Worm (Caenorhabditis elegans) whole organism, mixed stage, embryonic: ENCODE measurements around the gene elt-4.

Experiments used
- M03D4.4 ChIP-seq: sonication (generic microtip); optimal IDR thresholded peaks from 2 replicates; lab custom pipeline; 2017; ENCODE audit warnings: mild to moderate bottlenecking, missing genetic modification characterization, missing compliant biosample characterization
- blmp-1 ChIP-seq: fragments of 150-350 bp; optimal IDR thresholded peaks from 2 replicates; lab custom pipeline; 2014; ENCODE audit warnings: missing biosample characterization, missing genetic modification characterization
- ceh-83 ChIP-seq: fragments of 200-800 bp; sonication (Bioruptor generic); optimal IDR thresholded peaks from 2 replicates; lab custom pipeline; 2018; ENCODE audit warnings: mild to moderate bottlenecking, missing genetic modification characterization, missing compliant biosample characterization
- ces-1 ChIP-seq: fragments of 150-350 bp; optimal IDR thresholded peaks from 2 replicates; lab custom pipeline; 2014; ENCODE audit warnings: missing biosample characterization, missing genetic modification reagents, missing genetic modification characterization
- cnd-1 ChIP-seq: fragments of 200-800 bp; sonication (Bioruptor generic); optimal IDR thresholded peaks from 2 replicates; lab custom pipeline; 2018; ENCODE audit warnings: mild to moderate bottlenecking, missing genetic modification characterization, missing compliant biosample characterization
- drap-1 ChIP-seq: fragments of 200-800 bp; sonication (Bioruptor generic); optimal IDR thresholded peaks from 3 replicates; lab custom pipeline; 2018; ENCODE audit warnings: mild to moderate bottlenecking, missing genetic modification characterization, missing compliant biosample characterization
- elt-1 ChIP-seq: sonication (generic microtip); optimal IDR thresholded peaks from 2 replicates; lab custom pipeline; 2017; ENCODE audit warnings: missing genetic modification characterization, mild to moderate bottlenecking, missing compliant biosample characterization, antibody characterized with exemption, moderate library complexity, borderline replicate concordance; ENCODE audit not compliant: insufficient read depth
- flh-1 ChIP-seq: fragments of 200-800 bp; sonication (Bioruptor generic); optimal IDR thresholded peaks from 2 replicates; lab custom pipeline; 2018; ENCODE audit warnings: mild to moderate bottlenecking, missing genetic modification characterization, moderate library complexity, missing compliant biosample characterization
- hlh-1 ChIP-seq: fragments of 150-350 bp; optimal IDR thresholded peaks from 2 replicates; lab custom pipeline; 2014; ENCODE audit warnings: missing biosample characterization, missing genetic modification reagents, missing genetic modification characterization
- lin-13 ChIP-seq: fragments of 150-350 bp; optimal IDR thresholded peaks from 2 replicates; lab custom pipeline; 2014; ENCODE audit warnings: missing biosample characterization, missing genetic modification characterization
- lin-32 ChIP-seq: fragments of 200-800 bp; sonication (Bioruptor generic); optimal IDR thresholded peaks from 2 replicates; lab custom pipeline; 2018; ENCODE audit warnings: mild to moderate bottlenecking, missing genetic modification characterization, missing compliant biosample characterization
- lsy-2 ChIP-seq: fragments of 150-350 bp; optimal IDR thresholded peaks from 2 replicates; lab custom pipeline; 2014; ENCODE audit warnings: missing biosample characterization, missing genetic modification characterization
- mep-1 ChIP-seq: fragments of 150-350 bp; optimal IDR thresholded peaks from 2 replicates; lab custom pipeline; 2017; ENCODE audit warnings: missing biosample characterization, missing genetic modification reagents, missing genetic modification characterization, inconsistent platforms
- nhr-12 ChIP-seq: fragments of 150-350 bp; optimal IDR thresholded peaks from 2 replicates; lab custom pipeline; 2014; ENCODE audit warnings: missing biosample characterization, missing genetic modification characterization
- nhr-2 ChIP-seq: fragments of 150-350 bp; optimal IDR thresholded peaks from 2 replicates; lab custom pipeline; 2014; ENCODE audit warnings: missing biosample characterization, missing genetic modification characterization
- nhr-28 ChIP-seq: fragments of 150-350 bp; optimal IDR thresholded peaks from 2 replicates; lab custom pipeline; 2014; ENCODE audit warnings: missing biosample characterization, missing genetic modification characterization
- nhr-76 ChIP-seq: sonication (generic microtip); optimal IDR thresholded peaks from 2 replicates; lab custom pipeline; 2017; ENCODE audit warnings: missing biosample characterization, missing genetic modification characterization
- snpc-4 ChIP-seq: fragments of 150-350 bp; optimal IDR thresholded peaks from 2 replicates; lab custom pipeline; 2014; ENCODE audit warnings: missing biosample characterization, missing genetic modification characterization
- sptf-1 ChIP-seq: sonication (generic microtip); optimal IDR thresholded peaks from 2 replicates; lab custom pipeline; 2017; ENCODE audit warnings: mild to moderate bottlenecking, missing genetic modification characterization, moderate library complexity, missing compliant biosample characterization
- tbx-8 ChIP-seq: fragments of 200-800 bp; sonication (Bioruptor generic); optimal IDR thresholded peaks from 2 replicates; lab custom pipeline; 2018; ENCODE audit warnings: mild to moderate bottlenecking, missing genetic modification characterization, moderate library complexity, missing compliant biosample characterization
- unc-120 ChIP-seq: sonication (generic microtip); optimal IDR thresholded peaks from 2 replicates; lab custom pipeline; 2017; ENCODE audit warnings: missing genetic modification characterization, missing compliant biosample characterization; ENCODE audit not compliant: poor library complexity, severe bottlenecking
- unc-39 ChIP-seq: fragments of 150-350 bp; optimal IDR thresholded peaks from 2 replicates; lab custom pipeline; 2014; ENCODE audit warnings: missing biosample characterization, missing genetic modification characterization
- unc-62 ChIP-seq: fragments of 150-350 bp; optimal IDR thresholded peaks from 2 replicates; lab custom pipeline; 2014; ENCODE audit warnings: missing biosample characterization, missing genetic modification reagents, missing genetic modification characterization
- zip-8 ChIP-seq: fragments of 150-350 bp; optimal IDR thresholded peaks from 2 replicates; lab custom pipeline; 2014; ENCODE audit warnings: missing biosample characterization, missing genetic modification characterization
- ztf-11 ChIP-seq: fragments of 150-350 bp; optimal IDR thresholded peaks from 2 replicates; lab custom pipeline; 2014; ENCODE audit warnings: missing biosample characterization, missing genetic modification characterization

The elt-4 gene

ce11 chrX:10488763-10489162 lies 13.4 kb downstream of the elt-4 start, which contains the start of gene C33D3.4:
Gene C33D3.4 (plus strand): TSS chrX:10489063.
- TF ChIP-seq unc-39 (tag; lab: Kevin White, UChicago) (no peak), hlh-1 (tag; lab: Kevin White, UChicago) (no peak), nhr-2 (tag; lab: Kevin White, UChicago) (no peak), ceh-83 (no peak), drap-1 (GFP tag; lab: Kevin White, UChicago) (no peak), unc-62 (GFP tag; lab: Kevin White, UChicago) (no peak), blmp-1 (no peak), lin-32 (GFP tag; lab: Kevin White, UChicago) (no peak), ces-1 (GFP tag; lab: Kevin White, UChicago) (no peak), ztf-11 (tag; lab: Kevin White, UChicago) (no peak), lin-13 (tag; lab: Kevin White, UChicago) (no peak), sptf-1 (tag; lab: Kevin White, UChicago) (no peak), zip-8 (tag; lab: Kevin White, UChicago) (no peak), nhr-76 (no peak), flh-1 (no peak)

ce11 chrX:10491044-10491443 lies 15.7 kb downstream of the elt-4 start, which contains the start of gene C33D3.5:
Gene C33D3.5 (plus strand): TSS chrX:10491344.
- TF ChIP-seq nhr-12 (no peak), zip-8 (tag; lab: Kevin White, UChicago) (no peak), unc-39 (tag; lab: Kevin White, UChicago) (no peak)

- no peak for TF ChIP-seq nhr-12
- no peak for TF ChIP-seq drap-1 (GFP tag; lab: Kevin White, UChicago)
- TF ChIP-seq blmp-1: no peak
- TF ChIP-seq ztf-11 (tag; lab: Kevin White, UChicago): no peak
- no peak for TF ChIP-seq nhr-76
- TF ChIP-seq nhr-28 (tag; lab: Kevin White, UChicago): no peak
- no peak for TF ChIP-seq nhr-2 (tag; lab: Kevin White, UChicago)
- no peak for TF ChIP-seq unc-62 (GFP tag; lab: Kevin White, UChicago)
- no peak for TF ChIP-seq tbx-8
- TF ChIP-seq cnd-1: no peak
- no peak for TF ChIP-seq lin-32 (GFP tag; lab: Kevin White, UChicago)
- no peak for TF ChIP-seq elt-1 (tag; lab: Kevin White, UChicago)
- TF ChIP-seq mep-1: no peak
- no peak for TF ChIP-seq M03D4.4 (tag; lab: Kevin White, UChicago)
- no peak for TF ChIP-seq flh-1
- no peak for TF ChIP-seq snpc-4
Observed at ce11 chrX:10491875-10492523, 16.7 kb downstream of the elt-4 start.

ce11 chrX:10499590-10499989 lies 24.3 kb downstream of the elt-4 start, which contains the start of gene vab-3:
Gene vab-3 (plus strand): TSS chrX:10499890.
- TF ChIP-seq drap-1 (GFP tag; lab: Kevin White, UChicago) (no peak), lin-32 (GFP tag; lab: Kevin White, UChicago) (no peak)

- TF ChIP-seq drap-1 (GFP tag; lab: Kevin White, UChicago) (no peak), unc-120 (tag; lab: Kevin White, UChicago) (no peak), nhr-2 (tag; lab: Kevin White, UChicago) (peak; percentile 69), lin-13 (tag; lab: Kevin White, UChicago) (no peak), ces-1 (GFP tag; lab: Kevin White, UChicago) (peak; percentile 15), cnd-1 (peak; percentile 74)
Observed at ce11 chrX:10503393-10503792, 28.1 kb downstream of the elt-4 start.

- peak; percentile 85 for TF ChIP-seq lsy-2 (tag; lab: Kevin White, UChicago)
- TF ChIP-seq hlh-1 (tag; lab: Kevin White, UChicago): no peak
Observed at ce11 chrX:10505193-10505592, 29.9 kb downstream of the elt-4 start.

ce11 chrX:10507971-10508370 lies 32.6 kb downstream of the elt-4 start:
- TF ChIP-seq zip-8 (tag; lab: Kevin White, UChicago): peak; percentile 39
- TF ChIP-seq cnd-1: peak; percentile 54
- TF ChIP-seq unc-62 (GFP tag; lab: Kevin White, UChicago): peak; percentile 8
- no peak for TF ChIP-seq flh-1
- TF ChIP-seq elt-1 (tag; lab: Kevin White, UChicago): peak; percentile 46
- no peak for TF ChIP-seq ceh-83
- peak; percentile 83 for TF ChIP-seq nhr-2 (tag; lab: Kevin White, UChicago)
